Fruit fly (Drosophila melanogaster) whole organism, prepupa: Measurements from ENCODE around the gene CG8202.

Source experiments
- Blimp-1 ChIP-seq: fragments of 200-800 bp; sonication (Bioruptor generic); optimal IDR thresholded peaks from 3 replicates; lab custom pipeline; 2017; ENCODE audit warnings: missing biosample characterization, missing genetic modification characterization, mild to moderate bottlenecking, moderate library complexity, missing genetic modification reagents
- CG10631 ChIP-seq: fragments of 200-800 bp; sonication (Bioruptor generic); optimal IDR thresholded peaks from 2 replicates; lab custom pipeline; 2016; ENCODE audit warnings: missing biosample characterization, missing genetic modification characterization
- CG15336 ChIP-seq: fragments of 200-800 bp; sonication (Bioruptor generic); IDR thresholded peaks from 2 replicates; pipeline ENCODE4 v1.3.6; 2022; ENCODE audit warnings: missing biosample characterization, missing genetic modification characterization
- CG1621 ChIP-seq: fragments of 200-800 bp; sonication (Bioruptor generic); optimal IDR thresholded peaks from 3 replicates; lab custom pipeline; 2018; ENCODE audit warnings: missing biosample characterization, mild to moderate bottlenecking, missing genetic modification characterization
- CG16779 ChIP-seq: fragments of 200-800 bp; sonication (Bioruptor generic); optimal IDR thresholded peaks from 3 replicates; lab custom pipeline; 2017; ENCODE audit warnings: missing biosample characterization, mild to moderate bottlenecking, missing genetic modification characterization
- CG3032 ChIP-seq: fragments of 200-800 bp; optimal IDR thresholded peaks from 2 replicates; lab custom pipeline; 2019; ENCODE audit warnings: missing biosample characterization, mild to moderate bottlenecking, missing genetic modification characterization, moderate library complexity
- CG32006 ChIP-seq: fragments of 200-800 bp; sonication (Bioruptor generic); optimal IDR thresholded peaks from 3 replicates; lab custom pipeline; 2017; ENCODE audit warnings: missing biosample characterization, mild to moderate bottlenecking, missing genetic modification characterization
- CG34406 ChIP-seq: fragments of 200-800 bp; sonication (Bioruptor generic); optimal IDR thresholded peaks from 3 replicates; lab custom pipeline; 2016; ENCODE audit warnings: missing biosample characterization, missing genetic modification characterization
- CG3919 ChIP-seq: fragments of 200-800 bp; sonication (Bioruptor generic); optimal IDR thresholded peaks from 3 replicates; lab custom pipeline; 2016; ENCODE audit warnings: missing biosample characterization, missing genetic modification characterization
- CG4318 ChIP-seq: fragments of 200-800 bp; sonication (Bioruptor generic); optimal IDR thresholded peaks from 3 replicates; lab custom pipeline; 2017; ENCODE audit warnings: missing biosample characterization, mild to moderate bottlenecking, missing genetic modification characterization
- CG6163 ChIP-seq: fragments of 200-800 bp; sonication (Bioruptor generic); IDR thresholded peaks from 3 replicates; pipeline ENCODE4 v1.3.6; 2022; ENCODE audit warnings: missing biosample characterization, missing genetic modification characterization
- CG6276 ChIP-seq: fragments of 200-800 bp; sonication (Bioruptor generic); optimal IDR thresholded peaks from 2 replicates; lab custom pipeline; 2017; ENCODE audit warnings: missing biosample characterization, mild to moderate bottlenecking, missing genetic modification characterization
- CG6808 ChIP-seq: fragments of 200-800 bp; sonication (Bioruptor generic); optimal IDR thresholded peaks from 3 replicates; lab custom pipeline; 2017; ENCODE audit warnings: missing biosample characterization, missing genetic modification characterization, mild to moderate bottlenecking, moderate library complexity, missing genetic modification reagents
- CG8319 ChIP-seq: fragments of 200-800 bp; sonication (Bioruptor generic); optimal IDR thresholded peaks from 3 replicates; lab custom pipeline; 2016; ENCODE audit warnings: missing biosample characterization, missing genetic modification characterization
- CG8632 ChIP-seq: fragments of 200-800 bp; sonication (Bioruptor generic); optimal IDR thresholded peaks from 3 replicates; lab custom pipeline; 2016; ENCODE audit warnings: missing biosample characterization, missing genetic modification characterization
- CG9139 ChIP-seq: fragments of 200-800 bp; sonication (Bioruptor generic); optimal IDR thresholded peaks from 3 replicates; lab custom pipeline; 2017; ENCODE audit warnings: missing biosample characterization, mild to moderate bottlenecking, missing genetic modification characterization
- Eip78C ChIP-seq: fragments of 200-800 bp; sonication (Bioruptor generic); peaks from one replicate; lab custom pipeline; 2016; ENCODE audit warnings: missing biosample characterization, missing genetic modification characterization
- Eip93F ChIP-seq: fragments of 200-800 bp; sonication (Bioruptor generic); optimal IDR thresholded peaks from 2 replicates; lab custom pipeline; 2016; ENCODE audit warnings: missing biosample characterization, mild to moderate bottlenecking, missing genetic modification characterization
- Ets21C ChIP-seq: fragments of 200-800 bp; sonication (Bioruptor generic); optimal IDR thresholded peaks from 3 replicates; lab custom pipeline; 2016; ENCODE audit warnings: missing biosample characterization, missing genetic modification characterization
- Ets96B ChIP-seq: fragments of 200-800 bp; optimal IDR thresholded peaks from 2 replicates; lab custom pipeline; 2019; ENCODE audit warnings: missing biosample characterization, mild to moderate bottlenecking, missing genetic modification characterization, moderate library complexity
- OdsH ChIP-seq: fragments of 200-800 bp; sonication (Bioruptor generic); optimal IDR thresholded peaks from 3 replicates; lab custom pipeline; 2016; ENCODE audit warnings: missing biosample characterization, missing genetic modification characterization
- achi ChIP-seq: fragments of 200-800 bp; sonication (Bioruptor generic); optimal IDR thresholded peaks from 3 replicates; lab custom pipeline; 2016; ENCODE audit warnings: missing biosample characterization, missing genetic modification characterization
- acj6 ChIP-seq: fragments of 200-800 bp; sonication (Bioruptor generic); optimal IDR thresholded peaks from 3 replicates; lab custom pipeline; 2016; ENCODE audit warnings: missing biosample characterization, missing genetic modification characterization
- dac ChIP-seq: fragments of 200-800 bp; sonication (Bioruptor generic); optimal IDR thresholded peaks from 2 replicates; lab custom pipeline; 2017; ENCODE audit warnings: missing biosample characterization, mild to moderate bottlenecking, missing genetic modification characterization
- dsx ChIP-seq: fragments of 200-800 bp; optimal IDR thresholded peaks from 3 replicates; lab custom pipeline; 2019; ENCODE audit warnings: missing biosample characterization, mild to moderate bottlenecking, missing genetic modification characterization, moderate library complexity; ENCODE audit not compliant: poor library complexity, severe bottlenecking
- eg ChIP-seq: fragments of 200-800 bp; sonication (Bioruptor generic); IDR thresholded peaks from 3 replicates; pipeline ENCODE4 v1.3.6; 2022; ENCODE audit warnings: missing biosample characterization, missing genetic modification characterization
- esn ChIP-seq: fragments of 200-800 bp; sonication (Bioruptor generic); optimal IDR thresholded peaks from 2 replicates; lab custom pipeline; 2016; ENCODE audit warnings: missing biosample characterization, mild to moderate bottlenecking, missing genetic modification characterization, moderate library complexity
- fd59A ChIP-seq: fragments of 200-800 bp; sonication (Bioruptor generic); optimal IDR thresholded peaks from 2 replicates; lab custom pipeline; 2017; ENCODE audit warnings: missing biosample characterization, mild to moderate bottlenecking, missing genetic modification characterization, missing genetic modification reagents
- fd85E ChIP-seq: fragments of 200-800 bp; sonication (Bioruptor generic); optimal IDR thresholded peaks from 3 replicates; lab custom pipeline; 2016; ENCODE audit warnings: missing biosample characterization, missing genetic modification characterization
- fkh ChIP-seq: fragments of 200-800 bp; sonication (Bioruptor generic); optimal IDR thresholded peaks from 3 replicates; lab custom pipeline; 2017; ENCODE audit warnings: missing biosample characterization, mild to moderate bottlenecking, missing genetic modification characterization, moderate library complexity
- net ChIP-seq: fragments of 200-800 bp; sonication (Bioruptor generic); optimal IDR thresholded peaks from 3 replicates; lab custom pipeline; 2016; ENCODE audit warnings: missing biosample characterization, missing genetic modification characterization
- pdm3 ChIP-seq: fragments of 200-800 bp; sonication (Bioruptor generic); optimal IDR thresholded peaks from 3 replicates; lab custom pipeline; 2016; ENCODE audit warnings: missing biosample characterization, missing genetic modification characterization
- salr ChIP-seq, 2 experiments: fragments of 200-800 bp; sonication (Bioruptor generic); optimal IDR thresholded peaks; 3 replicates each; lab custom pipeline; 2016 to 2018; ENCODE audit warnings: missing biosample characterization in 2 of 2, missing genetic modification characterization in 2 of 2, mild to moderate bottlenecking in 1 of 2
- spab ChIP-seq: fragments of 200-800 bp; sonication (Bioruptor generic); optimal IDR thresholded peaks from 2 replicates; lab custom pipeline; 2017; ENCODE audit warnings: missing biosample characterization, mild to moderate bottlenecking, missing genetic modification characterization, missing genetic modification reagents
- ss ChIP-seq, 2 experiments: fragments of 200-800 bp; sonication (Bioruptor generic); optimal IDR thresholded peaks; 2 replicates in 1 of 2; 3 replicates in 1 of 2; lab custom pipeline; 2017 to 2018; ENCODE audit warnings: mild to moderate bottlenecking in 2 of 2, missing biosample characterization in 2 of 2, missing genetic modification characterization in 2 of 2, moderate library complexity in 1 of 2
- svp ChIP-seq: fragments of 200-800 bp; sonication (Bioruptor generic); peaks from one replicate; lab custom pipeline; 2016; ENCODE audit warnings: missing biosample characterization, missing genetic modification characterization
- topi ChIP-seq: fragments of 200-800 bp; sonication (Bioruptor generic); optimal IDR thresholded peaks from 3 replicates; lab custom pipeline; 2016; ENCODE audit warnings: missing biosample characterization, missing genetic modification characterization

The CG8202 gene

DNA sequence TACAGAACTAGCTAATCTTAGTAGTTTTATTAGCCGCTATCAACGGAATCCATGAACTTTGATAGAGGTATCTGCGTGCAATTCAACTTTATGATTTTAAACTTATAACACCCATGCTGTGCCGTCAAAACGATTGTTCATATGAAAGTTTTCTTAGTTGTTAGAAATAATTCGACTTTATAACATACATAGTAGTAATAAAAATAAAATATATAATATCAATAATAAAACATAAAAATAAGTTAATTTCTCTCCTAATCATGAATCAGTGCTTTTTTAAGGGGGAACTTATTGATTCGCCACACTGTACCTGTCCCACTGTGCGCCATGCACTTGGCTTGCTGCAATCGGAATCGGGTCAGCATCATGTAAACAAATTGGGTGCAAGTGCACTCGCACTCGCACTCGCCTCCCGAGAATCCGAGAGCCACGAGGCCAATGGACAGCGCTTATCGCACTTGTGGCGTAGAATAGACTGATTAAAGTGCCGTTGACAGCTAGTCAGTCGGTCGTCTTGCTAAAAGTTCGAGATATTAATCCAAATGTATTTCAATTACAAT, 19.9 kb upstream of the CG8202 start (continued):
- TF ChIP-seq eg (GFP tag; lab: Robert Waterston, UW) (no peak), CG3032 (no peak), pdm3 (GFP tag; lab: Kevin White, UChicago) (no peak), CG9139 (GFP tag; lab: Kevin White, UChicago) (no peak), CG16779 (tag; lab: Kevin White, UChicago) (peak; percentile 15), svp (GFP tag; lab: Kevin White, UChicago) (peak; percentile 92), CG15336 (peak; percentile 19; the same call in 1 of the 2 replicates), CG10631 (GFP tag; lab: Kevin White, UChicago) (no peak), CG8632 (no peak), achi (GFP tag; lab: Kevin White, UChicago) (no peak), CG4318 (no peak), CG6808 (no peak), CG8319 (GFP tag; lab: Kevin White, UChicago) (no peak), Blimp-1 (GFP tag; lab: Kevin White, UChicago) (no peak), net (GFP tag; lab: Kevin White, UChicago) (peak; percentile 8), fd85E (GFP tag; lab: Kevin White, UChicago) (no peak), acj6 (GFP tag; lab: Kevin White, UChicago) (no peak)

DNA sequence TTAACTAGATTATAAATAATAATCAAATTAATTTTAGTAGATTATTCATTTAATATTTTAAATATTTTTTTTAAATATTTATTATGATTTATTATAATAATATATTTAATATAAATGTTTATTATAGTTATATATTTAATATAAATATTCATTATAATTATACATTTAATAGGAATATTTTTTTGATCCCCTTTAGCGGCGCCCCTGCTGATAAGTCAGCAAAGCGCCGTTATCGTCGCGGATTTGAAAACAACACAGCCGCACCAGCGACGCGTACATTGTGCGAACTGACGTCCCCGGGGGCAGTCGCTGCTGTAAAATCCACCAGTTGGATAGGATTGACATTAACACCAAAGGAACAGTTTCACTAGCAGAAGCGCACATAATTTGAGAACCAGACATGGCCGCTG, 19.2 kb upstream of the CG8202 start, which contains the start of gene CG8112:
Gene CG8112, plus strand, starts transcription at position 212 of the 410 bp plus-strand sequence.
- TF ChIP-seq CG8632: peak; percentile 59
- no peak for TF ChIP-seq Ets21C (GFP tag; lab: Kevin White, UChicago)
- TF ChIP-seq eg (GFP tag; lab: Robert Waterston, UW): peak; percentile 41; the same call in 2 of the 3 replicates
- TF ChIP-seq pdm3 (GFP tag; lab: Kevin White, UChicago): no peak
- peak; percentile 14 for TF ChIP-seq OdsH (GFP tag; lab: Kevin White, UChicago)
- no peak for TF ChIP-seq fd59A (GFP tag; lab: Kevin White, UChicago)
- peak; percentile 78 for TF ChIP-seq svp (GFP tag; lab: Kevin White, UChicago)
- peak; percentile 23 for TF ChIP-seq Blimp-1 (GFP tag; lab: Kevin White, UChicago)
- peak; percentile 28 for TF ChIP-seq CG3032
- peak; percentile 27 for TF ChIP-seq acj6 (GFP tag; lab: Kevin White, UChicago)
- TF ChIP-seq CG34406: peak; percentile 47
- no peak for TF ChIP-seq Ets96B
- peak; percentile 9 for TF ChIP-seq fkh
- peak; percentile 52 for TF ChIP-seq esn (GFP tag; lab: Kevin White, UChicago)
- peak in 1 of 2 experiments; percentile 16 for TF ChIP-seq ss (GFP tag; optimal IDR thresholded peaks at IDR 0.05; lab: Kevin White, UChicago)
- TF ChIP-seq CG6163 (GFP tag; lab: Robert Waterston, UW): peak; percentile 64
- peak; percentile 46 for TF ChIP-seq achi (GFP tag; lab: Kevin White, UChicago)
- TF ChIP-seq CG3919 (GFP tag; lab: Kevin White, UChicago): peak; percentile 34
- peak; percentile 2 for TF ChIP-seq topi
- TF ChIP-seq spab (GFP tag; lab: Kevin White, UChicago): peak; percentile 3
- TF ChIP-seq Eip78C (GFP tag; lab: Kevin White, UChicago): peak; percentile 63
- peak; percentile 19 for TF ChIP-seq CG10631 (GFP tag; lab: Kevin White, UChicago)
- no peak for TF ChIP-seq Eip93F (GFP tag; lab: Kevin White, UChicago)
- TF ChIP-seq net (GFP tag; lab: Kevin White, UChicago): no peak
- peak; percentile 21 for TF ChIP-seq dsx (GFP tag; lab: Kevin White, UChicago)
- peak; percentile 74 for TF ChIP-seq CG32006 (GFP tag; lab: Kevin White, UChicago)
- no peak for TF ChIP-seq dac
- TF ChIP-seq CG6276: peak; percentile 1
- TF ChIP-seq salr (GFP tag; optimal IDR thresholded peaks at IDR 0.05; lab: Kevin White, UChicago): peak in 1 of 2 experiments; percentile 14
- TF ChIP-seq CG1621 (tag; lab: Kevin White, UChicago): no peak
